Fruit fly (Drosophila melanogaster) whole organism, embryonic: ENCODE data around the gene Rpn11.

Experiments
- C15 ChIP-seq: fragments of 200-800 bp; sonication (Bioruptor generic); IDR thresholded peaks from 3 replicates; pipeline ENCODE4 v1.3.6; 2022; ENCODE audit warnings: missing biosample characterization, missing genetic modification characterization
- CG12104 ChIP-seq: fragments of 200-800 bp; sonication (Bioruptor generic); optimal IDR thresholded peaks from 3 replicates; lab custom pipeline; 2016; ENCODE audit warnings: missing biosample characterization, missing genetic modification characterization
- CG12299 ChIP-seq: fragments of 200-800 bp; sonication (Bioruptor generic); optimal IDR thresholded peaks from 2 replicates; lab custom pipeline; 2018; ENCODE audit warnings: missing biosample characterization, mild to moderate bottlenecking, missing genetic modification characterization
- CG13287 ChIP-seq: fragments of 200-800 bp; sonication (Bioruptor generic); IDR thresholded peaks from 2 replicates; pipeline ENCODE4 v1.3.6; 2022; ENCODE audit warnings: missing biosample characterization, missing genetic modification characterization; ENCODE audit not compliant: partially characterized antibody
- CG13424 ChIP-seq: fragments of 200-800 bp; sonication (Bioruptor generic); optimal IDR thresholded peaks from 2 replicates; lab custom pipeline; 2019; ENCODE audit warnings: missing biosample characterization, mild to moderate bottlenecking, missing genetic modification characterization, moderate library complexity
- CG15011 ChIP-seq: fragments of 200-800 bp; sonication (Bioruptor generic); optimal IDR thresholded peaks from 3 replicates; lab custom pipeline; 2018; ENCODE audit warnings: missing biosample characterization, mild to moderate bottlenecking, missing genetic modification characterization
- CG15514 ChIP-seq: fragments of 200-800 bp; sonication (Bioruptor generic); optimal IDR thresholded peaks from 3 replicates; lab custom pipeline; 2017; ENCODE audit warnings: missing biosample characterization, missing genetic modification characterization, mild to moderate bottlenecking, moderate library complexity, missing genetic modification reagents
- CG16815 ChIP-seq: fragments of 200-800 bp; sonication (Bioruptor generic); optimal IDR thresholded peaks from 3 replicates; lab custom pipeline; 2017; ENCODE audit warnings: missing biosample characterization, mild to moderate bottlenecking, missing genetic modification characterization
- CG17802 ChIP-seq: fragments of 200-800 bp; sonication (Bioruptor generic); optimal IDR thresholded peaks from 2 replicates; lab custom pipeline; 2018; ENCODE audit warnings: missing biosample characterization, mild to moderate bottlenecking, missing genetic modification characterization, moderate library complexity
- CG18599 ChIP-seq: fragments of 200-800 bp; sonication (Bioruptor generic); optimal IDR thresholded peaks from 3 replicates; lab custom pipeline; 2017; ENCODE audit warnings: missing biosample characterization, missing genetic modification characterization, mild to moderate bottlenecking, moderate library complexity, missing genetic modification reagents
- CG31388 ChIP-seq: fragments of 200-800 bp; sonication (Bioruptor generic); optimal IDR thresholded peaks from 2 replicates; lab custom pipeline; 2016; ENCODE audit warnings: missing biosample characterization, missing genetic modification characterization
- CG32532 ChIP-seq: fragments of 200-800 bp; sonication (Bioruptor generic); IDR thresholded peaks from 2 replicates; pipeline ENCODE4 v1.3.6; 2022; ENCODE audit warnings: missing biosample characterization, missing genetic modification characterization
- CG3281 ChIP-seq: fragments of 200-800 bp; sonication (Bioruptor generic); optimal IDR thresholded peaks from 3 replicates; lab custom pipeline; 2017; ENCODE audit warnings: missing biosample characterization, mild to moderate bottlenecking, missing genetic modification characterization
- CG34422 ChIP-seq: fragments of 200-800 bp; sonication (Bioruptor generic); IDR thresholded peaks from 3 replicates; pipeline ENCODE4 v1.3.6; 2022; ENCODE audit warnings: missing biosample characterization, missing genetic modification characterization
- CG4282 ChIP-seq: fragments of 200-800 bp; sonication (Bioruptor generic); optimal IDR thresholded peaks from 2 replicates; lab custom pipeline; 2016; ENCODE audit warnings: missing biosample characterization, missing genetic modification characterization
- CG7271 ChIP-seq: fragments of 200-800 bp; sonication (Bioruptor generic); optimal IDR thresholded peaks from 2 replicates; lab custom pipeline; 2018; ENCODE audit warnings: missing biosample characterization, mild to moderate bottlenecking, missing genetic modification characterization, moderate library complexity
- CG7963 ChIP-seq: fragments of 200-800 bp; sonication (Bioruptor generic); IDR thresholded peaks from 3 replicates; pipeline ENCODE4 v1.3.6; 2022; ENCODE audit warnings: missing biosample characterization, missing genetic modification characterization; ENCODE audit not compliant: partially characterized antibody
- CG8944 ChIP-seq: fragments of 200-800 bp; sonication (Bioruptor generic); optimal IDR thresholded peaks from 3 replicates; lab custom pipeline; 2016; ENCODE audit warnings: missing biosample characterization, missing genetic modification characterization
- D ChIP-seq, 2 experiments: fragments of 200-800 bp in 1 of 2; fragments of >200 bp in 1 of 2; sonication (Bioruptor generic) in 1 of 2; optimal IDR thresholded peaks; 2 replicates in 1 of 2; 3 replicates in 1 of 2; lab custom pipeline; 2017; ENCODE audit warnings: mild to moderate bottlenecking in 1 of 2, missing biosample characterization in 1 of 2, missing genetic modification characterization in 1 of 2, missing genetic modification reagents in 1 of 2
- D19B ChIP-seq: fragments of 200-800 bp; sonication (Bioruptor generic); optimal IDR thresholded peaks from 2 replicates; lab custom pipeline; 2017; ENCODE audit warnings: missing biosample characterization, mild to moderate bottlenecking, missing genetic modification characterization
- Dek ChIP-seq: fragments of 200-800 bp; sonication (Bioruptor generic); optimal IDR thresholded peaks from 3 replicates; lab custom pipeline; 2019; ENCODE audit warnings: missing biosample characterization, mild to moderate bottlenecking, missing genetic modification characterization, moderate library complexity
- Dfd ChIP-seq, 2 experiments: fragments of >200 bp; optimal IDR thresholded peaks; 2 replicates each; lab custom pipeline; 2017; ENCODE audit warnings: missing biosample characterization in 2 of 2, missing genetic modification characterization in 2 of 2
- Dll ChIP-seq: fragments of 200-800 bp; sonication (Bioruptor generic); IDR thresholded peaks from 4 replicates; pipeline ENCODE4 v1.3.6; 2022; ENCODE audit warnings: missing biosample characterization, missing genetic modification characterization; ENCODE audit not compliant: partially characterized antibody
- Fer2 ChIP-seq: fragments of 200-800 bp; sonication (Bioruptor generic); optimal IDR thresholded peaks from 2 replicates; lab custom pipeline; 2018; ENCODE audit warnings: missing biosample characterization, mild to moderate bottlenecking, missing genetic modification characterization, moderate library complexity
- Hmr ChIP-seq: fragments of 200-800 bp; sonication (Bioruptor generic); optimal IDR thresholded peaks from 3 replicates; lab custom pipeline; 2017; ENCODE audit warnings: mild to moderate bottlenecking, missing biosample characterization, missing genetic modification reagents, missing genetic modification characterization
- Hmx ChIP-seq: fragments of 200-800 bp; sonication (Bioruptor generic); optimal IDR thresholded peaks from 2 replicates; lab custom pipeline; 2016; ENCODE audit warnings: missing biosample characterization, missing genetic modification characterization
- MTF-1 ChIP-seq: fragments of 200-800 bp; sonication (Bioruptor generic); optimal IDR thresholded peaks from 2 replicates; lab custom pipeline; 2018; ENCODE audit warnings: missing biosample characterization, mild to moderate bottlenecking, missing genetic modification characterization, borderline replicate concordance
- PHDP ChIP-seq: fragments of 200-800 bp; sonication (Bioruptor generic); optimal IDR thresholded peaks from 3 replicates; lab custom pipeline; 2018; ENCODE audit warnings: missing biosample characterization, mild to moderate bottlenecking, missing genetic modification characterization, moderate library complexity
- Rx ChIP-seq: fragments of 200-800 bp; sonication (Bioruptor generic); IDR thresholded peaks from 2 replicates; pipeline ENCODE4 v1.3.6; 2022; ENCODE audit warnings: missing biosample characterization, missing genetic modification characterization
- Scr ChIP-seq: fragments of 200-800 bp; sonication (Bioruptor generic); IDR thresholded peaks from 2 replicates; pipeline ENCODE4 v1.3.6; 2022; ENCODE audit warnings: missing biosample characterization, missing genetic modification characterization; ENCODE audit not compliant: partially characterized antibody
- Tbp ChIP-seq: fragments of >200 bp; optimal IDR thresholded peaks from 2 replicates; lab custom pipeline; 2018; ENCODE audit warnings: missing biosample characterization, missing genetic modification characterization
- al ChIP-seq: fragments of 200-800 bp; sonication (Bioruptor generic); IDR thresholded peaks from 2 replicates; pipeline ENCODE4 v1.3.6; 2022; ENCODE audit warnings: missing biosample characterization, missing genetic modification characterization
- ato ChIP-seq: fragments of 200-800 bp; sonication (Bioruptor generic); IDR thresholded peaks from 2 replicates; pipeline ENCODE4 v1.3.6; 2022; ENCODE audit warnings: missing biosample characterization, missing genetic modification characterization; ENCODE audit not compliant: partially characterized antibody
- cad ChIP-seq: fragments of >200 bp; optimal IDR thresholded peaks from 2 replicates; lab custom pipeline; 2017; ENCODE audit warnings: missing biosample characterization, missing genetic modification characterization
- crp ChIP-seq, 2 experiments: fragments of 200-800 bp; sonication (Bioruptor generic); optimal IDR thresholded peaks; 2 replicates in 1 of 2; 3 replicates in 1 of 2; lab custom pipeline; 2017; ENCODE audit warnings: missing biosample characterization in 2 of 2, missing genetic modification characterization in 2 of 2, mild to moderate bottlenecking in 1 of 2, moderate library complexity in 1 of 2
- dm ChIP-seq: fragments of 200-800 bp; sonication (Bioruptor generic); optimal IDR thresholded peaks from 3 replicates; lab custom pipeline; 2016; ENCODE audit warnings: missing biosample characterization, missing genetic modification characterization
- fru ChIP-seq: fragments of >200 bp; optimal IDR thresholded peaks from 2 replicates; lab custom pipeline; 2017
- gsb-n ChIP-seq: fragments of 200-800 bp; sonication (Bioruptor generic); optimal IDR thresholded peaks from 3 replicates; lab custom pipeline; 2018; ENCODE audit warnings: missing biosample characterization, mild to moderate bottlenecking, missing genetic modification characterization
- hth ChIP-seq: fragments of >200 bp; optimal IDR thresholded peaks from 2 replicates; lab custom pipeline; 2017; ENCODE audit warnings: inconsistent platforms
- insv ChIP-seq, 2 experiments: fragments of 200-800 bp; sonication (Bioruptor generic); optimal IDR thresholded peaks; 3 replicates each; lab custom pipeline; 2016 to 2018; ENCODE audit warnings: missing biosample characterization in 2 of 2, missing genetic modification characterization in 2 of 2
- jing ChIP-seq: fragments of 200-800 bp; sonication (Bioruptor generic); optimal IDR thresholded peaks from 2 replicates; lab custom pipeline; 2018; ENCODE audit warnings: missing biosample characterization, mild to moderate bottlenecking, missing genetic modification characterization
- maf-S ChIP-seq: fragments of 200-800 bp; sonication (Bioruptor generic); optimal IDR thresholded peaks from 2 replicates; lab custom pipeline; 2016; ENCODE audit warnings: missing biosample characterization, missing genetic modification characterization
- peb ChIP-seq: fragments of 200-800 bp; sonication (Bioruptor generic); IDR thresholded peaks from 2 replicates; pipeline ENCODE4 v1.3.6; 2022; ENCODE audit warnings: missing biosample characterization, missing genetic modification characterization
- scrt ChIP-seq: fragments of 200-800 bp; sonication (Bioruptor generic); optimal IDR thresholded peaks from 2 replicates; lab custom pipeline; 2018; ENCODE audit warnings: missing biosample characterization, mild to moderate bottlenecking, missing genetic modification characterization, moderate library complexity
- sug ChIP-seq: fragments of 200-800 bp; optimal IDR thresholded peaks from 2 replicates; lab custom pipeline; 2019; ENCODE audit warnings: missing biosample characterization, mild to moderate bottlenecking, missing genetic modification characterization, moderate library complexity
- twi ChIP-seq: fragments of 200-800 bp; optimal IDR thresholded peaks from 2 replicates; lab custom pipeline; 2019; ENCODE audit warnings: missing biosample characterization, mild to moderate bottlenecking, missing genetic modification characterization, moderate library complexity
- vfl ChIP-seq: fragments of 200-800 bp; sonication (Bioruptor generic); optimal IDR thresholded peaks from 2 replicates; lab custom pipeline; 2016; ENCODE audit warnings: missing biosample characterization, missing genetic modification characterization
- vvl ChIP-seq: fragments of 200-800 bp; sonication (Bioruptor generic); IDR thresholded peaks from 2 replicates; pipeline ENCODE4 v1.3.6; 2022; ENCODE audit warnings: missing biosample characterization, missing genetic modification characterization

Gene Rpn11

DNA sequence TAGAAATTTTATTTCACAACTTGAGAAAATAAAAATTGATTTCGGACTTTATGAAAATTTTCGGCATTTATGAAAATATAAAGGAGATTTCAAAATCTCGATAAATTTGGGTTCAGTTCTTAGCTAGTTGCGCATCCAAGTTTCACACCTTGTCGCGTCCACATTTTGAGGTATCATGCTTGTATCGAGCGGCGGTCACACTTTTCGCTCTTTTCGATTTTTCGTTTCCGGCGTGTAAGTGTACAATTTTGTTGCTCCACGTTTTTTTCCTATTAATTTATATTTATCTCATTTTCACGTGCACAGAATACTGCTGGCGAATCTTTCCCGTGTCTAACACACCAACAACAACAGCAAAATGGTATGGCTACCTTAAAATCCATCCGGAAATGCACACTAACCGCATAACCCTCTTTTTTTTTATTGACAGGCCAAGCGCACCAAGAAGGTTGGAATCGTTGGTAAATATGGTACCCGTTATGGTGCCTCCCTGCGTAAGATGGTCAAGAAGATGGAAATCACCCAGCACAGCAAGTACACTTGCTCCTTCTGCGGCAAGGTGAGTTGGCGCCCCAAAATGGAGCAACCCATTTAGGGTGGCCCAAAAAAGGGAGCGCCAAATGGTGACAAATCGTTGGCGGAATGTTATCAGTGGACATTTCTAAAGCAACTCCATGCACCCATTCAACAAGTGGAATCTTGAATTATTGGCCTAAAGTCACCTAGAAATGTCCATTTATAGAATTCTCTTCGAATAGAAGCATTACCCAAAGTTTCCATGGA is 11.4 kb upstream of the Rpn11 start, which contains the start of gene RpL37A (continued):
- TF ChIP-seq vvl (GFP tag; lab: Robert Waterston, UW) (peak; percentile 90), ato (GFP tag; lab: Robert Waterston, UW) (no peak), insv (GFP tag; optimal IDR thresholded peaks at IDR 0.05; lab: Kevin White, UChicago) (peak in 1 of 2 experiments; percentile 73), Rx (peak; percentile 78), MTF-1 (GFP tag; lab: Kevin White, UChicago) (peak; percentile 94), jing (no peak), CG15514 (GFP tag; lab: Kevin White, UChicago) (peak; percentile 91), CG3281 (peak; percentile 89), CG16815 (GFP tag; lab: Kevin White, UChicago) (no peak), CG7963 (GFP tag; lab: Robert Waterston, UW) (no peak), gsb-n (tag; lab: Kevin White, UChicago) (peak; percentile 70), CG4282 (GFP tag; lab: Kevin White, UChicago) (peak; percentile 63), CG8944 (peak; percentile 49), D (optimal IDR thresholded peaks at IDR 0.05; lab: Kevin White, UChicago) (no peak), D (GFP tag; optimal IDR thresholded peaks at IDR 0.05; lab: Kevin White, UChicago) (peak; percentile 78), Tbp (no peak), Fer2 (tag; lab: Kevin White, UChicago) (peak; percentile 41), hth (lab: Kevin White, UChicago) (no peak), twi (tag; lab: Kevin White, UChicago) (peak; percentile 53), C15 (peak; percentile 59; the same call in 1 of the 3 replicates), D19B (GFP tag; lab: Kevin White, UChicago) (peak; percentile 64), CG18599 (GFP tag; lab: Kevin White, UChicago) (peak; percentile 88), Hmr (GFP tag; lab: Kevin White, UChicago) (peak; percentile 88), Dfd (GFP tag; optimal IDR thresholded peaks at IDR 0.05; lab: Kevin White, UChicago) (no peak), CG13287 (GFP tag; lab: Robert Waterston, UW) (no peak; the same call in 1 of the 2 replicates), Dll (no peak), CG12299 (tag; lab: Kevin White, UChicago) (peak; percentile 74), dm (GFP tag; lab: Kevin White, UChicago) (peak; percentile 94), Dek (tag; lab: Kevin White, UChicago) (peak; percentile 58), cad (GFP tag; lab: Kevin White, UChicago) (no peak), peb (GFP tag; lab: Robert Waterston, UW) (no peak), maf-S (GFP tag; lab: Kevin White, UChicago) (peak; percentile 76), Scr (GFP tag; lab: Robert Waterston, UW) (peak; percentile 37; the same call in 1 of the 2 replicates), CG15011 (GFP tag; lab: Kevin White, UChicago) (peak; percentile 76), sug (peak; percentile 68), fru (lab: Kevin White, UChicago) (no peak), crp (GFP tag; optimal IDR thresholded peaks at IDR 0.05; lab: Kevin White, UChicago) (peak in 1 of 2 experiments; percentile 54), CG34422 (GFP tag; lab: Robert Waterston, UW) (peak; percentile 84; the same call in 2 of the 3 replicates), al (GFP tag; lab: Robert Waterston, UW) (no peak), CG32532 (GFP tag; lab: Robert Waterston, UW) (peak; percentile 84), CG12104 (GFP tag; lab: Kevin White, UChicago) (peak; percentile 87), CG7271 (peak; percentile 93), CG13424 (tag; lab: Kevin White, UChicago) (peak; percentile 28), Hmx (GFP tag; lab: Kevin White, UChicago) (peak; percentile 13), scrt (peak; percentile 83), CG17802 (tag; lab: Kevin White, UChicago) (peak; percentile 68), CG31388 (GFP tag; lab: Kevin White, UChicago) (no peak), vfl (GFP tag; lab: Kevin White, UChicago) (no peak), PHDP (tag; lab: Kevin White, UChicago) (peak; percentile 57)
